Fruit fly (Drosophila melanogaster): Measurements from ENCODE around the gene Chs2.

Chs2 gene

DNA sequence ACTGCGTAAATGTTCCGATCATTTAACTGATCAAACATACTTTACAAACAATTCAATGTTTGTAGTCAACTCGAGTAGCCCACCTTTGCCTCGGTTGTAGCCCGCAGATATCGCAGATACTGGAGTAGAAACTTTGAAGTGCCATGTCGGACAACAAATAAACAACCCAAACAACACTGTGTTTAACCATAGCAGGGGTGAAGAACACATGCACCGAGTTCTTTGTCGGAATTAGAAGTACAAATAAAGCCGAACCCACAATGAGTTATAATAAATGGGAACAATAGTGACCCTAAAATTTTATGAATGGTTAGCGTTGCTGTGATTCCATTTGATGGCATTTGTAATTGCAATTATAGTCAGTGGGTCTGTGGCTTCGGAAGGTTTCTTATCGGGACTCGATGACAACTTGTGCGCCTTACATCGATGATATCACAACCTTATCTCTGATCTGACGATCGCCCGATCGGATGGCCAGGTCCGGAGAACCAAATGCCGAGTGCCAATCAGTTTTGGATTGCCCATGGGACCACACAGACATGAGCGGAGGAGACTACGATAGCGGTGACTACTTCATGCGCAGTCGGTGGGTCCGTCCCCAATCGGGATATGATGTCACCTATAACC lies at the start of gene Chs2 (continued):
- no peak for TF ChIP-seq HLH3B (GFP tag; IDR thresholded peaks at IDR 0.05)
- no peak for TF ChIP-seq ash1 (GFP tag; optimal IDR thresholded peaks at IDR 0.05)
- TF ChIP-seq CG10979 (tag; optimal IDR thresholded peaks at IDR 0.05): peak; percentile 45
- no peak for TF ChIP-seq CG6689 (GFP tag; IDR thresholded peaks at IDR 0.05)
- no peak for TF ChIP-seq cg (GFP tag; optimal IDR thresholded peaks at IDR 0.05)
- TF ChIP-seq CG7556 (GFP tag; optimal IDR thresholded peaks at IDR 0.05): peak; percentile 11
- TF ChIP-seq Rfx (GFP tag; IDR thresholded peaks at IDR 0.05): no peak
- no peak for TF ChIP-seq CG11560 (tag; IDR thresholded peaks at IDR 0.05)
- peak; percentile 81 for TF ChIP-seq sens (GFP tag)
- peak; percentile 26 for TF ChIP-seq CG1233 (GFP tag; optimal IDR thresholded peaks at IDR 0.05)
- no peak for TF ChIP-seq Neu2 (GFP tag; optimal IDR thresholded peaks at IDR 0.05; ENCODE audit: borderline replicate concordance)
- no peak for TF ChIP-seq CG6272 (GFP tag; IDR thresholded peaks at IDR 0.05)
- TF ChIP-seq ase (GFP tag; IDR thresholded peaks at IDR 0.05): no peak
- no peak for TF ChIP-seq CG1792 (GFP tag; optimal IDR thresholded peaks at IDR 0.05)
- TF ChIP-seq CG12659 (GFP tag; optimal IDR thresholded peaks at IDR 0.05): no peak
- peak; percentile 5 for TF ChIP-seq CG17829 (tag; optimal IDR thresholded peaks at IDR 0.05)
- TF ChIP-seq ken (GFP tag; IDR thresholded peaks at IDR 0.05): 0 out of 3 replicates have a peak, but pooled peaks have one; percentile 26
- no peak for TF ChIP-seq insv (GFP tag; optimal IDR thresholded peaks at IDR 0.05)
- no peak for TF ChIP-seq D (optimal IDR thresholded peaks at IDR 0.05)
- peak; percentile 57 for TF ChIP-seq D (GFP tag; optimal IDR thresholded peaks at IDR 0.05)
- peak; percentile 16 for TF ChIP-seq pros (GFP tag; optimal IDR thresholded peaks at IDR 0.05)
- no peak for TF ChIP-seq knrl (GFP tag; IDR thresholded peaks at IDR 0.05; ENCODE audit: partially characterized antibody)
- TF ChIP-seq exex (tag; optimal IDR thresholded peaks at IDR 0.05): peak; percentile 35
- TF ChIP-seq bab2 (GFP tag; optimal IDR thresholded peaks at IDR 0.05): no peak
- no peak for TF ChIP-seq CG7357 (GFP tag; IDR thresholded peaks at IDR 0.05)
- no peak for TF ChIP-seq CG9797 (GFP tag; optimal IDR thresholded peaks at IDR 0.05)
- TF ChIP-seq luna (GFP tag; optimal IDR thresholded peaks at IDR 0.05): no peak
- TF ChIP-seq row (GFP tag; IDR thresholded peaks at IDR 0.05): no peak
- peak; percentile 65 for TF ChIP-seq gsb-n (tag; optimal IDR thresholded peaks at IDR 0.05)
- TF ChIP-seq CG8924 (tag; optimal IDR thresholded peaks at IDR 0.05): peak; percentile 33
- TF ChIP-seq CG6254 (GFP tag; optimal IDR thresholded peaks at IDR 0.05): peak; percentile 42
- TF ChIP-seq CG7987 (GFP tag; optimal IDR thresholded peaks at IDR 0.05): peak; percentile 40
- no peak for TF ChIP-seq C15 (GFP tag; IDR thresholded peaks at IDR 0.05)
- no peak for TF ChIP-seq jing (GFP tag; optimal IDR thresholded peaks at IDR 0.05)
- peak; percentile 92 for TF ChIP-seq Kr (GFP tag; optimal IDR thresholded peaks at IDR 0.05)
- no peak for TF ChIP-seq jigr1 (GFP tag; IDR thresholded peaks at IDR 0.05)
- TF ChIP-seq CoRest (tag; optimal IDR thresholded peaks at IDR 0.05): peak; percentile 26
- TF ChIP-seq Ptx1 (GFP tag; IDR thresholded peaks at IDR 0.05): no peak
- TF ChIP-seq Fer2 (tag; optimal IDR thresholded peaks at IDR 0.05): no peak
- TF ChIP-seq Hr78 (GFP tag; optimal IDR thresholded peaks at IDR 0.05): peak in 1 of 2 experiments; percentile 70
- no peak for TF ChIP-seq abd-A (tag; optimal IDR thresholded peaks at IDR 0.05)
- peak; percentile 99 for TF ChIP-seq grn (GFP tag; optimal IDR thresholded peaks at IDR 0.05)
- TF ChIP-seq sqz (GFP tag; optimal IDR thresholded peaks at IDR 0.05): no peak
- no peak for TF ChIP-seq Ets65A (GFP tag)
- TF ChIP-seq pb (GFP tag; optimal IDR thresholded peaks at IDR 0.05): no peak
- TF ChIP-seq Awh (GFP tag; IDR thresholded peaks at IDR 0.05): no peak
- no peak for TF ChIP-seq usp (GFP tag; optimal IDR thresholded peaks at IDR 0.05)
- no peak for TF ChIP-seq dpn (GFP tag; optimal IDR thresholded peaks at IDR 0.05)
- TF ChIP-seq CG32772 (GFP tag; IDR thresholded peaks at IDR 0.05): no peak
- TF ChIP-seq pita (GFP tag; optimal IDR thresholded peaks at IDR 0.05): no peak
- TF ChIP-seq Deaf1 (tag; optimal IDR thresholded peaks at IDR 0.05): peak; percentile 76
